Worm (Caenorhabditis elegans) whole organism, young adult: ENCODE results near the gene rps-0.

Source experiments
- B0019.2 ChIP-seq: fragments of 200-800 bp; sonication (Bioruptor generic); conservative IDR thresholded peaks from 2 replicates; pipeline ENCODE4 v1.3.6; 2022; ENCODE audit warnings: missing genetic modification reagents, missing genetic modification characterization, missing compliant biosample characterization
- B0035.1 ChIP-seq: sonication (generic microtip); optimal IDR thresholded peaks from 2 replicates; lab custom pipeline; 2016; ENCODE audit warnings: missing genetic modification characterization, mild to moderate bottlenecking, missing compliant biosample characterization, missing genotype, missing genetic modification reagents
- C17E4.6 ChIP-seq: fragments of 200-800 bp; sonication (Bioruptor generic); IDR thresholded peaks from 2 replicates; pipeline ENCODE4 v1.3.6; 2022; ENCODE audit warnings: missing genetic modification reagents, missing genetic modification characterization, missing compliant biosample characterization
- F23B12.7 ChIP-seq: sonication (generic microtip); optimal IDR thresholded peaks from 2 replicates; lab custom pipeline; 2017; ENCODE audit warnings: missing genetic modification characterization, mild to moderate bottlenecking, missing compliant biosample characterization, antibody characterized with exemption, moderate library complexity; ENCODE audit not compliant: insufficient read depth
- F33H1.4 ChIP-seq: fragments of 200-800 bp; sonication (Bioruptor generic); IDR thresholded peaks from 2 replicates; pipeline ENCODE4 v1.3.6; 2022; ENCODE audit warnings: missing genetic modification reagents, missing genetic modification characterization, missing compliant biosample characterization
- F37B4.10 ChIP-seq: fragments of 200-800 bp; sonication (Bioruptor generic); IDR thresholded peaks from 2 replicates; pipeline ENCODE4 v1.3.6; 2022; ENCODE audit warnings: missing genetic modification characterization, missing compliant biosample characterization
- F39B2.1 ChIP-seq: fragments of 200-800 bp; sonication (Bioruptor generic); IDR thresholded peaks from 2 replicates; pipeline ENCODE4 v1.3.6; 2022; ENCODE audit warnings: missing genetic modification reagents, missing genetic modification characterization, missing compliant biosample characterization
- F52B5.7 ChIP-seq: sonication (generic microtip); optimal IDR thresholded peaks from 2 replicates; lab custom pipeline; 2016; ENCODE audit warnings: mild to moderate bottlenecking, missing genetic modification characterization, missing compliant biosample characterization
- F57C9.4 ChIP-seq: sonication (generic microtip); optimal IDR thresholded peaks from 2 replicates; lab custom pipeline; 2017; ENCODE audit warnings: mild to moderate bottlenecking, missing genetic modification characterization, missing compliant biosample characterization
- K11D2.4 ChIP-seq: fragments of 200-800 bp; sonication (Bioruptor generic); IDR thresholded peaks from 2 replicates; pipeline ENCODE4 v1.3.6; 2022; ENCODE audit warnings: missing genetic modification reagents, missing genetic modification characterization, missing compliant biosample characterization
- T26A5.8 ChIP-seq: sonication (generic microtip); optimal IDR thresholded peaks from 2 replicates; lab custom pipeline; 2016; ENCODE audit warnings: missing genetic modification characterization, missing compliant biosample characterization
- Y53F4B.3 ChIP-seq: fragments of 200-800 bp; sonication (Bioruptor generic); IDR thresholded peaks from 2 replicates; pipeline ENCODE4 v1.3.6; 2022; ENCODE audit warnings: missing genetic modification reagents, missing genetic modification characterization, missing compliant biosample characterization
- Y56A3A.18 ChIP-seq: fragments of 200-800 bp; sonication (Bioruptor generic); IDR thresholded peaks from 2 replicates; pipeline ENCODE4 v1.3.6; 2022; ENCODE audit warnings: missing genetic modification reagents, missing genetic modification characterization, missing compliant biosample characterization
- ZK185.1 ChIP-seq: sonication (generic microtip); optimal IDR thresholded peaks from 2 replicates; lab custom pipeline; 2016; ENCODE audit warnings: mild to moderate bottlenecking, missing genetic modification characterization, missing compliant biosample characterization; ENCODE audit not compliant: poor library complexity, severe bottlenecking
- atf-7 ChIP-seq: sonication (generic microtip); optimal IDR thresholded peaks from 2 replicates; lab custom pipeline; 2017; ENCODE audit warnings: mild to moderate bottlenecking, missing genetic modification characterization, missing compliant biosample characterization
- attf-5 ChIP-seq: fragments of 200-800 bp; sonication (Bioruptor generic); optimal IDR thresholded peaks from 2 replicates; lab custom pipeline; 2018; ENCODE audit warnings: mild to moderate bottlenecking, missing genetic modification characterization, missing compliant biosample characterization
- bed-1 ChIP-seq: fragments of 200-800 bp; sonication (Bioruptor generic); IDR thresholded peaks from 2 replicates; pipeline ENCODE4 v1.3.6; 2022; ENCODE audit warnings: missing genetic modification reagents, missing genetic modification characterization, missing compliant biosample characterization
- cebp-2 ChIP-seq: fragments of 200-800 bp; sonication (Bioruptor generic); IDR thresholded peaks from 2 replicates; pipeline ENCODE4 v1.3.6; 2022; ENCODE audit warnings: missing genetic modification characterization, missing compliant biosample characterization
- ceh-27 ChIP-seq: fragments of 200-800 bp; sonication (Bioruptor generic); optimal IDR thresholded peaks from 2 replicates; lab custom pipeline; 2018; ENCODE audit warnings: mild to moderate bottlenecking, missing genetic modification characterization, moderate library complexity, missing compliant biosample characterization
- ceh-79 ChIP-seq: sonication (generic microtip); optimal IDR thresholded peaks from 2 replicates; lab custom pipeline; 2017; ENCODE audit warnings: mild to moderate bottlenecking, missing genetic modification characterization, missing compliant biosample characterization
- ceh-91 ChIP-seq: fragments of 200-800 bp; sonication (Bioruptor generic); IDR thresholded peaks from 2 replicates; pipeline ENCODE4 v1.3.6; 2022; ENCODE audit warnings: missing genetic modification reagents, missing genetic modification characterization, missing compliant biosample characterization
- dox-1 ChIP-seq: fragments of 200-800 bp; sonication (Bioruptor generic); IDR thresholded peaks from 2 replicates; pipeline ENCODE4 v1.3.6; 2022; ENCODE audit warnings: missing genetic modification reagents, missing genetic modification characterization, missing compliant biosample characterization
- dpl-1 ChIP-seq: fragments of 150-350 bp; optimal IDR thresholded peaks from 2 replicates; lab custom pipeline; 2014; ENCODE audit warnings: missing biosample characterization, missing genetic modification reagents, missing genetic modification characterization
- efl-1 ChIP-seq: fragments of 150-350 bp; optimal IDR thresholded peaks from 2 replicates; lab custom pipeline; 2014; ENCODE audit warnings: missing biosample characterization, missing genetic modification reagents, missing genetic modification characterization
- egl-18 ChIP-seq: fragments of 200-800 bp; sonication (Bioruptor generic); IDR thresholded peaks from 2 replicates; pipeline ENCODE4 v1.3.6; 2022; ENCODE audit warnings: missing genetic modification reagents, missing genetic modification characterization, missing compliant biosample characterization
- egrh-3 ChIP-seq: fragments of 200-800 bp; sonication (Bioruptor generic); IDR thresholded peaks from 2 replicates; pipeline ENCODE4 v1.3.6; 2022; ENCODE audit warnings: missing genetic modification reagents, missing genetic modification characterization, missing compliant biosample characterization
- him-1 ChIP-seq: sonication (generic microtip); optimal IDR thresholded peaks from 2 replicates; lab custom pipeline; 2016; ENCODE audit warnings: missing genotype, missing genetic modification reagents, missing genetic modification characterization, missing compliant biosample characterization
- hmg-1.2 ChIP-seq: fragments of 200-800 bp; sonication (Bioruptor generic); IDR thresholded peaks from 2 replicates; pipeline ENCODE4 v1.3.6; 2022; ENCODE audit warnings: missing genetic modification reagents, missing genetic modification characterization, missing compliant biosample characterization
- hmg-20 ChIP-seq: fragments of 200-800 bp; sonication (Bioruptor generic); IDR thresholded peaks from 2 replicates; pipeline ENCODE4 v1.3.6; 2022; ENCODE audit warnings: missing genetic modification reagents, missing genetic modification characterization, missing compliant biosample characterization
- let-526 ChIP-seq: fragments of 200-800 bp; sonication (Bioruptor generic); IDR thresholded peaks from 2 replicates; pipeline ENCODE4 v1.3.6; 2022; ENCODE audit warnings: missing genetic modification reagents, missing genetic modification characterization, missing compliant biosample characterization
- lin-26 ChIP-seq: fragments of 200-800 bp; sonication (Bioruptor generic); IDR thresholded peaks from 2 replicates; pipeline ENCODE4 v1.3.6; 2022; ENCODE audit warnings: missing genetic modification reagents, missing genetic modification characterization, missing compliant biosample characterization
- lin-35 ChIP-seq, 3 experiments: fragments of 150-350 bp in 2 of 3; sonication (generic microtip) in 1 of 3; optimal IDR thresholded peaks; 2 replicates each; lab custom pipeline; 2014 to 2018; ENCODE audit warnings: missing biosample characterization in 3 of 3, missing genetic modification characterization in 3 of 3, missing genetic modification reagents in 3 of 3
- lin-54 ChIP-seq: fragments of 200-800 bp; sonication (Bioruptor generic); optimal IDR thresholded peaks from 2 replicates; lab custom pipeline; 2018; ENCODE audit warnings: mild to moderate bottlenecking, missing genetic modification characterization, missing compliant biosample characterization
- lsl-1 ChIP-seq: fragments of 200-800 bp; sonication (Bioruptor generic); optimal IDR thresholded peaks from 2 replicates; lab custom pipeline; 2018; ENCODE audit warnings: mild to moderate bottlenecking, missing genetic modification characterization, moderate library complexity, missing compliant biosample characterization
- madf-6 ChIP-seq: fragments of 200-800 bp; sonication (Bioruptor generic); IDR thresholded peaks from 2 replicates; pipeline ENCODE4 v1.3.6; 2022; ENCODE audit warnings: missing genetic modification reagents, missing genetic modification characterization, missing compliant biosample characterization
- madf-8 ChIP-seq: fragments of 200-800 bp; sonication (Bioruptor generic); conservative IDR thresholded peaks from 2 replicates; pipeline ENCODE4 v1.3.6; 2022; ENCODE audit warnings: missing genetic modification reagents, missing genetic modification characterization, missing compliant biosample characterization
- nfya-1 ChIP-seq: sonication (generic microtip); optimal IDR thresholded peaks from 2 replicates; lab custom pipeline; 2017; ENCODE audit warnings: antibody characterized with exemption, missing compliant biosample characterization, missing genetic modification characterization, borderline replicate concordance; ENCODE audit not compliant: insufficient read depth
- nfya-2 ChIP-seq: fragments of 200-800 bp; sonication (Bioruptor generic); IDR thresholded peaks from 2 replicates; pipeline ENCODE4 v1.3.6; 2022; ENCODE audit warnings: missing genetic modification reagents, missing genetic modification characterization, missing compliant biosample characterization
- nhr-80 ChIP-seq: sonication (generic microtip); optimal IDR thresholded peaks from 2 replicates; lab custom pipeline; 2016; ENCODE audit warnings: missing genetic modification characterization, missing compliant biosample characterization
- pha-4 ChIP-seq: fragments of 150-350 bp; sonication (generic microtip); optimal IDR thresholded peaks from 2 replicates; lab custom pipeline; 2014; ENCODE audit warnings: missing biosample characterization, missing genetic modification reagents, missing genetic modification characterization
- repo-1 ChIP-seq: sonication (generic microtip); optimal IDR thresholded peaks from 2 replicates; lab custom pipeline; 2017; ENCODE audit warnings: mild to moderate bottlenecking, missing genetic modification characterization, missing compliant biosample characterization
- sdz-38 ChIP-seq: sonication (generic microtip); optimal IDR thresholded peaks from 2 replicates; lab custom pipeline; 2016; ENCODE audit warnings: missing genotype, missing genetic modification characterization, missing compliant biosample characterization
- snpc-1.3 ChIP-seq: sonication (generic microtip); optimal IDR thresholded peaks from 2 replicates; lab custom pipeline; 2017; ENCODE audit warnings: missing genetic modification characterization, mild to moderate bottlenecking, missing compliant biosample characterization, antibody characterized with exemption, moderate library complexity, missing genotype, missing genetic modification reagents; ENCODE audit not compliant: insufficient read depth
- snpc-4 ChIP-seq, 5 experiments: fragments of 150-350 bp in 1 of 5; sonication (generic microtip) in 4 of 5; optimal IDR thresholded peaks; 2 replicates each; lab custom pipeline; 2014 to 2018; ENCODE audit warnings: missing genetic modification characterization in 5 of 5, missing biosample characterization in 3 of 5, antibody characterized with exemption in 2 of 5, mild to moderate bottlenecking in 2 of 5, missing compliant biosample characterization in 2 of 5, missing genotype in 2 of 5, moderate library complexity in 2 of 5, missing genetic modification reagents in 1 of 5
- tbx-9 ChIP-seq: sonication (generic microtip); optimal IDR thresholded peaks from 2 replicates; lab custom pipeline; 2016; ENCODE audit warnings: borderline replicate concordance, missing genetic modification characterization, inconsistent platforms, missing compliant biosample characterization
- tlf-1 ChIP-seq: fragments of 200-800 bp; sonication (Bioruptor generic); optimal IDR thresholded peaks from 2 replicates; lab custom pipeline; 2018; ENCODE audit warnings: mild to moderate bottlenecking, missing genetic modification characterization, missing compliant biosample characterization
- xnd-1 ChIP-seq: sonication (generic microtip); optimal IDR thresholded peaks from 2 replicates; lab custom pipeline; 2016; ENCODE audit warnings: missing genotype, missing genetic modification reagents, missing genetic modification characterization, missing compliant biosample characterization
- ztf-18 ChIP-seq: sonication (generic microtip); optimal IDR thresholded peaks from 2 replicates; lab custom pipeline; 2016; ENCODE audit warnings: missing genotype, mild to moderate bottlenecking, missing genetic modification characterization, missing compliant biosample characterization

rps-0 gene

DNA sequence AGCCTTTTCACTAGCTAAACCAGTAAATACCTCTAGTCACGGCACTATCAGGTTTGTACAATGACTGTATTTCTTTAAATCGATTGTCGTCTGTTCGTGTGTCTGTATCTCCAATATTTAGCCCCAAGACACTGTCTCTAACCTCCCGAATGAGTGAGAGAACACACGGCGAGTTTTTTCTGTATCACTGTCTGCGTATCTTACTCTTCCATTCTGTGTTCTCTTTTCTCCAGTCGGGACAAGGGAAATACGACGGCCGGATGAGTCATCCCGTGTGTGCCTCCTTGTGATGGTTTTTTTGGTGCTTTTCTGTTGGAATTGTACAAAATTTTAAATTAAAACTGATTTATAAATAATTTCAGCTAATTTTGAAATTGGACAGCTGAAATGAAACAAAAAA is 42.2 kb upstream of the rps-0 start (continued):
- peak; percentile 92 for TF ChIP-seq attf-5 (GFP tag; lab: Kevin White, UChicago)
- peak; percentile 69 for TF ChIP-seq nhr-80 (tag; lab: Kevin White, UChicago)
- no peak for TF ChIP-seq F52B5.7 (tag; lab: Kevin White, UChicago)
- no peak for TF ChIP-seq egl-18 (GFP tag; lab: Robert Waterston, UW)
- TF ChIP-seq Y53F4B.3 = no peak
- TF ChIP-seq tlf-1 = peak; percentile 19
- TF ChIP-seq lin-35 (GFP tag; optimal IDR thresholded peaks at IDR 0.05; lab: Kevin White, UChicago) = peak in 1 of 3 experiments; percentile 42
- no peak for TF ChIP-seq snpc-4 (GFP tag; optimal IDR thresholded peaks at IDR 0.05; lab: Kevin White, UChicago)
- peak; percentile 13 to 62 (median 54) for TF ChIP-seq snpc-4 (tag; optimal IDR thresholded peaks at IDR 0.05; lab: Kevin White, UChicago)
- TF ChIP-seq F57C9.4 = no peak
- no peak for TF ChIP-seq ceh-79
- TF ChIP-seq egrh-3 (GFP tag; lab: Robert Waterston, UW) = no peak
- TF ChIP-seq cebp-2 = no peak
- no peak for TF ChIP-seq C17E4.6 (GFP tag; lab: Robert Waterston, UW)
- no peak for TF ChIP-seq ceh-91 (GFP tag; lab: Robert Waterston, UW)
- TF ChIP-seq atf-7 (tag; lab: Kevin White, UChicago) = no peak
- peak; percentile 47 for TF ChIP-seq ZK185.1 (tag; lab: Kevin White, UChicago)
- 0 out of 2 replicates have a peak, but pooled peaks have one; percentile 8 for TF ChIP-seq lin-26
- no peak for TF ChIP-seq ceh-27 (GFP tag; lab: Kevin White, UChicago)
- TF ChIP-seq K11D2.4 (GFP tag; lab: Robert Waterston, UW) = peak; percentile 20; the same call in 1 of the 2 replicates
- peak; percentile 75 for TF ChIP-seq dox-1 (GFP tag; lab: Robert Waterston, UW)
- no peak for TF ChIP-seq him-1 (tag; lab: Kevin White, UChicago)
- peak; percentile 15 for TF ChIP-seq F23B12.7 (tag; lab: Kevin White, UChicago)
- no peak for TF ChIP-seq tbx-9 (tag; lab: Kevin White, UChicago)
- no peak for TF ChIP-seq F37B4.10
- TF ChIP-seq repo-1 (tag; lab: Kevin White, UChicago) = peak; percentile 18
- no peak for TF ChIP-seq pha-4 (tag; lab: Kevin White, UChicago)
- TF ChIP-seq madf-8 = no peak
- TF ChIP-seq B0035.1 = no peak
- peak; percentile 84 for TF ChIP-seq hmg-1.2 (GFP tag; lab: Robert Waterston, UW)
- no peak for TF ChIP-seq nfya-1
- TF ChIP-seq F39B2.1 (GFP tag; lab: Robert Waterston, UW) = no peak
- no peak for TF ChIP-seq T26A5.8
- 0 out of 2 replicates have a peak, but pooled peaks have one; percentile 36 for TF ChIP-seq let-526 (GFP tag; lab: Robert Waterston, UW)

DNA sequence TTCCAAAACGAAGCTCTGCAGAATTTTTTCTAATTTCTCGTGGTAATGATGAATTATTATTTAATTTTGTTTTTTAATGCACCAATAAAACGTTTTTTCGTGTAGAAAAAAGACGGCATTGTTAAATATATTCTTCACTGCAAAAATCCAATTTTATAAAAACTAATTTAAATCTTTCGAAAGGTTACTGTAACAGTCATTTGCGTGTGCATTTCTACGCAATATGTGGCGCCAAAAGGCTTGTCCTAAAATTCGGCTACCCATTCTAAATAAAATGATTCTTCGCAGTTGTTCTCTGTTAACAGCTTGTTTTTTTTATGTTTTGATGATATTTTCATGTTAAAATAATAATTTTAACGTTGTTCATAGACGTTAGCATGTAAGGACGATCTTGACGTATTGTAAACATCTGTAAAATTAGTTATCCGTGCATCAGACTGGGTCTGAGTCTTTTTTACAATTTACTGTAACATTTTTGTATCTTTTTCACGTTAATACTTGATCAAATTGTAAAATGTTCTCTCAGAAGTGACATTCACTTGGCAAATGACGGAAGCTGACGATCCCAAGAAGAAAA is 38.8 kb upstream of the rps-0 start, which contains the start of gene mip-1:
TSS of gene mip-1 (plus strand) at position 527 of the 577 bp plus-strand sequence.
- TF ChIP-seq sdz-38 (tag; lab: Kevin White, UChicago) (no peak), madf-8 (peak; percentile 73), lin-54 (peak; percentile 84), repo-1 (tag; lab: Kevin White, UChicago) (no peak), Y56A3A.18 (GFP tag; lab: Robert Waterston, UW) (no peak), lsl-1 (GFP tag; lab: Kevin White, UChicago) (peak; percentile 90), efl-1 (GFP tag; lab: Kevin White, UChicago) (peak; percentile 87), ceh-27 (GFP tag; lab: Kevin White, UChicago) (no peak), ztf-18 (tag; lab: Kevin White, UChicago) (peak; percentile 10), ZK185.1 (tag; lab: Kevin White, UChicago) (no peak), dpl-1 (peak; percentile 78), pha-4 (tag; lab: Kevin White, UChicago) (no peak), xnd-1 (tag; lab: Kevin White, UChicago) (peak; percentile 68), B0019.2 (GFP tag; lab: Robert Waterston, UW) (no peak), bed-1 (GFP tag; lab: Robert Waterston, UW) (no peak), madf-6 (peak; percentile 88), nfya-2 (GFP tag; lab: Robert Waterston, UW) (no peak), F33H1.4 (GFP tag; lab: Robert Waterston, UW) (peak; percentile 77), hmg-20 (GFP tag; lab: Robert Waterston, UW) (no peak), snpc-1.3 (tag; lab: Kevin White, UChicago) (peak; percentile 19)
